Worm (Caenorhabditis elegans): Measurements from ENCODE around the gene Y62H9A.14.

DNA sequence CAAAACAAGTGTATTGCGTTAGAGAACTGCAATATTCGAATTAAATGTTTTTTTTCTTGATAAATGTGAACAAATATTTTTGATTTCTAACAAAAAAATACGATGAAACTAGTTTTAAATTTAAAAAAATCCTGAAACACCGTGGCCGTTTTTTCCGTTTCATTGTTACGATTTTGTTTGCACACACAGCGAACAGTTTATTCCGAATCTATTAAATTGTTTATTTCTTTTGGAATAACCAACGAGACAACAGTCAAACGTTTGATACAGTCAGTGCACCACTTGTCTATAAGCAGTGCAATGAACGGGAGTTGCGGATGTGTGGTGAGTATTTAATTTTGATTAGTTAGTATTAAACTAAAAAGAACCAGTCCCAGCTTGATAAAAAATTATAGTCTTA, 4.3 kb upstream of the Y62H9A.14 start, which contains the start of gene Y62H9A.13:
- TF ChIP-seq ZK185.1 (tag; optimal IDR thresholded peaks at IDR 0.05; ENCODE audit: poor library complexity, severe bottlenecking) (no peak), let-607 (tag; optimal IDR thresholded peaks at IDR 0.05) (no peak), snpc-1.1 (tag; optimal IDR thresholded peaks at IDR 0.05; ENCODE audit: insufficient read depth) (no peak), unc-62 (GFP tag; optimal IDR thresholded peaks at IDR 0.05) (no peak), cebp-1 (GFP tag; IDR thresholded peaks at IDR 0.05) (no peak), cebp-1 (tag; optimal IDR thresholded peaks at IDR 0.05) (no peak), tlf-1 (GFP tag; optimal IDR thresholded peaks at IDR 0.05) (no peak)

Measured in whole organism, young adult.